Fruit fly (Drosophila melanogaster) whole organism, prepupa: Measurements from ENCODE around the gene psidin.

Source experiments
- CG6163 ChIP-seq: fragments of 200-800 bp; sonication (Bioruptor generic); IDR thresholded peaks from 3 replicates; pipeline ENCODE4 v1.3.6; 2022; ENCODE audit warnings: missing biosample characterization, missing genetic modification characterization
- CG6854 ChIP-seq: fragments of 200-800 bp; sonication (Bioruptor generic); optimal IDR thresholded peaks from 2 replicates; lab custom pipeline; 2017; ENCODE audit warnings: missing biosample characterization, mild to moderate bottlenecking, missing genetic modification characterization
- Sox102F ChIP-seq: fragments of 200-800 bp; sonication (Bioruptor generic); optimal IDR thresholded peaks from 2 replicates; lab custom pipeline; 2016; ENCODE audit warnings: missing biosample characterization, mild to moderate bottlenecking, missing genetic modification characterization
- dsx ChIP-seq: fragments of 200-800 bp; optimal IDR thresholded peaks from 3 replicates; lab custom pipeline; 2019; ENCODE audit warnings: missing biosample characterization, mild to moderate bottlenecking, missing genetic modification characterization, moderate library complexity; ENCODE audit not compliant: poor library complexity, severe bottlenecking

DNA sequence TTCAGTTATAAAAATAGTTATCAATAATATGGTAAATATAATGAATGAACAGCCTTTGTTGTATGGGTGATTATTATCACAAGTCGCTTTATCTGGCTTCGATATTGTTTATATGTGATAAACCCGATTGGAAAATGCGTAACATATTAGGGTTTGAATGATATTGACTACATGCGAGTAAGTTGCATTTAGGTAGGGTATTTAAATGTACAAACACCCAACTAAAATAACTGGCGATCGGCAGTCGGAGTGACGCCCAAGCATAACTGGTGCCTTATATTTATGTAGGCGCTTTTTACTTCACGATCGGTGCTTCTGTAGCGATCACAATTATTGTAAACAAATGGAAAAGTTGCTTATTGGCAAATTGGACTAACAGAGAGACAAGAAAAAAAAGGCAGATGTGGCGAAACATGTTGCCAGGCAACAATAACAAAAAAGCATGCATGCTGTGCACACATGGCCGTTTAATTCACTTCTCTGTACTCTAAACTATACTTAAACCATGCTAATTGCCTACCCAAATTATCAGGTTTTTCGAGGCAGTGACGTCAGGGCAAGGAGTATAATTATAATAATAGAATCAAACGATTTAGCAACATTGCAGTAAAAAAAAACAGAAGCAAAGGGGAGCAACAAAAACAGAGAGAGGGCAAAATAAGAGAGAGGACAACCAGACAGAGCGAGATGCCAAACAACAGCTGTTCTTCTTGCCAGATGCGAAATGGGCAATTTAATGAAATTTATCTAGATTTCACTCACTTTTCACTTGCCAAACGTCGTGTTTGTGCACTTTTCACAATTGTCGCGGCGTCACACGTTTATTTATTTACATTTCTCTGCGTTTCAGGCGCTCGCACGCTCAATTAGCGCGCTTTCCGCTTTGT, 13.9 kb upstream of the psidin start:
- no peak for TF ChIP-seq CG6854 (GFP tag; lab: Kevin White, UChicago)
- no peak for TF ChIP-seq dsx (GFP tag; lab: Kevin White, UChicago)
- TF ChIP-seq Sox102F (GFP tag; lab: Kevin White, UChicago): no peak
- TF ChIP-seq CG6163: no peak
